Fruit fly (Drosophila melanogaster) whole organism, embryonic: ENCODE measurements around the gene spn-E.

ENCODE experiments used
- CG10979 ChIP-seq: fragments of 200-800 bp; sonication (Bioruptor generic); optimal IDR thresholded peaks from 2 replicates; lab custom pipeline; 2018; ENCODE audit warnings: missing biosample characterization, mild to moderate bottlenecking, missing genetic modification characterization, moderate library complexity
- CG11398 ChIP-seq: fragments of 200-800 bp; sonication (Bioruptor generic); optimal IDR thresholded peaks from 2 replicates; lab custom pipeline; 2016; ENCODE audit warnings: missing biosample characterization, missing genetic modification characterization
- CG12236 ChIP-seq: fragments of 200-800 bp; sonication (Bioruptor generic); optimal IDR thresholded peaks from 2 replicates; lab custom pipeline; 2016; ENCODE audit warnings: missing biosample characterization, missing genetic modification characterization
- CG12391 ChIP-seq: fragments of 200-800 bp; sonication (Bioruptor generic); optimal IDR thresholded peaks from 3 replicates; lab custom pipeline; 2018; ENCODE audit warnings: missing biosample characterization, mild to moderate bottlenecking, missing genetic modification characterization, moderate library complexity
- CG12659 ChIP-seq: fragments of 200-800 bp; sonication (Bioruptor generic); optimal IDR thresholded peaks from 3 replicates; lab custom pipeline; 2017; ENCODE audit warnings: mild to moderate bottlenecking, missing biosample characterization, missing genetic modification reagents, missing genetic modification characterization
- CG13424 ChIP-seq: fragments of 200-800 bp; sonication (Bioruptor generic); optimal IDR thresholded peaks from 2 replicates; lab custom pipeline; 2019; ENCODE audit warnings: missing biosample characterization, mild to moderate bottlenecking, missing genetic modification characterization, moderate library complexity
- CG14710 ChIP-seq: fragments of 200-800 bp; sonication (Bioruptor generic); optimal IDR thresholded peaks from 3 replicates; lab custom pipeline; 2019; ENCODE audit warnings: missing biosample characterization, mild to moderate bottlenecking, missing genetic modification characterization, moderate library complexity
- CG15514 ChIP-seq: fragments of 200-800 bp; sonication (Bioruptor generic); optimal IDR thresholded peaks from 3 replicates; lab custom pipeline; 2017; ENCODE audit warnings: missing biosample characterization, missing genetic modification characterization, mild to moderate bottlenecking, moderate library complexity, missing genetic modification reagents
- CG17186 ChIP-seq: fragments of 200-800 bp; sonication (Bioruptor generic); optimal IDR thresholded peaks from 3 replicates; lab custom pipeline; 2017; ENCODE audit warnings: missing biosample characterization, missing genetic modification reagents, missing genetic modification characterization
- CG17829 ChIP-seq: fragments of 200-800 bp; optimal IDR thresholded peaks from 2 replicates; lab custom pipeline; 2019; ENCODE audit warnings: missing biosample characterization, mild to moderate bottlenecking, missing genetic modification characterization, moderate library complexity
- CG18619 ChIP-seq: fragments of 200-800 bp; sonication (Bioruptor generic); optimal IDR thresholded peaks from 3 replicates; lab custom pipeline; 2017; ENCODE audit warnings: missing biosample characterization, mild to moderate bottlenecking, missing genetic modification characterization
- CG2202 ChIP-seq: fragments of 200-800 bp; sonication (Bioruptor generic); optimal IDR thresholded peaks from 2 replicates; lab custom pipeline; 2018; ENCODE audit warnings: missing biosample characterization, mild to moderate bottlenecking, missing genetic modification characterization
- CG34422 ChIP-seq: fragments of 200-800 bp; sonication (Bioruptor generic); IDR thresholded peaks from 3 replicates; pipeline ENCODE4 v1.3.6; 2022; ENCODE audit warnings: missing biosample characterization, missing genetic modification characterization
- CG43689 ChIP-seq: fragments of 200-800 bp; sonication (Bioruptor generic); IDR thresholded peaks from 2 replicates; pipeline ENCODE4 v1.3.6; 2022; ENCODE audit warnings: missing biosample characterization, missing genetic modification characterization
- CG4617 ChIP-seq: fragments of 200-800 bp; sonication (Bioruptor generic); optimal IDR thresholded peaks from 3 replicates; lab custom pipeline; 2016; ENCODE audit warnings: missing biosample characterization, missing genetic modification characterization, borderline replicate concordance
- CG6254 ChIP-seq: fragments of 200-800 bp; sonication (Bioruptor generic); optimal IDR thresholded peaks from 3 replicates; lab custom pipeline; 2017; ENCODE audit warnings: mild to moderate bottlenecking, missing biosample characterization, missing genetic modification reagents, missing genetic modification characterization
- CG7928 ChIP-seq: fragments of 200-800 bp; sonication (Bioruptor generic); optimal IDR thresholded peaks from 2 replicates; lab custom pipeline; 2017; ENCODE audit warnings: missing biosample characterization, mild to moderate bottlenecking, missing genetic modification characterization
- CHES-1-like ChIP-seq: fragments of 200-800 bp; sonication (Bioruptor generic); optimal IDR thresholded peaks from 2 replicates; lab custom pipeline; 2016; ENCODE audit warnings: missing biosample characterization, missing genetic modification characterization
- Drgx ChIP-seq: fragments of 200-800 bp; sonication (Bioruptor generic); IDR thresholded peaks from 2 replicates; pipeline ENCODE4 v1.3.6; 2022; ENCODE audit warnings: missing biosample characterization, missing genetic modification characterization
- E2f2 ChIP-seq: fragments of 200-800 bp; sonication (Bioruptor generic); IDR thresholded peaks from 2 replicates; pipeline ENCODE4 v1.3.6; 2022; ENCODE audit warnings: missing biosample characterization, missing genetic modification characterization
- Ets97D ChIP-seq: fragments of 200-800 bp; sonication (Bioruptor generic); optimal IDR thresholded peaks from 3 replicates; lab custom pipeline; 2016; ENCODE audit warnings: missing biosample characterization, missing genetic modification characterization
- Hmr ChIP-seq: fragments of 200-800 bp; sonication (Bioruptor generic); optimal IDR thresholded peaks from 3 replicates; lab custom pipeline; 2017; ENCODE audit warnings: mild to moderate bottlenecking, missing biosample characterization, missing genetic modification reagents, missing genetic modification characterization
- Jarid2 ChIP-seq: fragments of 200-800 bp; sonication (Bioruptor generic); optimal IDR thresholded peaks from 3 replicates; lab custom pipeline; 2017; ENCODE audit warnings: mild to moderate bottlenecking, missing biosample characterization, missing genetic modification reagents, missing genetic modification characterization
- MESR4 ChIP-seq: fragments of 200-800 bp; sonication (Bioruptor generic); optimal IDR thresholded peaks from 2 replicates; lab custom pipeline; 2018; ENCODE audit warnings: missing biosample characterization, mild to moderate bottlenecking, missing genetic modification characterization, moderate library complexity
- Max ChIP-seq: fragments of 200-800 bp; sonication (Bioruptor generic); optimal IDR thresholded peaks from 2 replicates; lab custom pipeline; 2016; ENCODE audit warnings: missing biosample characterization, mild to moderate bottlenecking, missing genetic modification characterization
- Mes4 ChIP-seq: fragments of 200-800 bp; sonication (Bioruptor generic); optimal IDR thresholded peaks from 2 replicates; lab custom pipeline; 2016; ENCODE audit warnings: missing biosample characterization, missing genetic modification characterization
- Nf-YB ChIP-seq: fragments of 200-800 bp; sonication (Bioruptor generic); optimal IDR thresholded peaks from 3 replicates; lab custom pipeline; 2019; ENCODE audit warnings: missing biosample characterization, mild to moderate bottlenecking, missing genetic modification characterization, moderate library complexity
- Scr ChIP-seq: fragments of 200-800 bp; sonication (Bioruptor generic); IDR thresholded peaks from 2 replicates; pipeline ENCODE4 v1.3.6; 2022; ENCODE audit warnings: missing biosample characterization, missing genetic modification characterization; ENCODE audit not compliant: partially characterized antibody
- Sry-δ ChIP-seq: fragments of 200-800 bp; sonication (Bioruptor generic); optimal IDR thresholded peaks from 2 replicates; lab custom pipeline; 2016; ENCODE audit warnings: missing biosample characterization, missing genetic modification characterization
- ase ChIP-seq: fragments of 200-800 bp; sonication (Bioruptor generic); IDR thresholded peaks from 3 replicates; pipeline ENCODE4 v1.3.6; 2022; ENCODE audit warnings: missing biosample characterization, missing genetic modification characterization
- bowl ChIP-seq: fragments of 200-800 bp; sonication (Bioruptor generic); IDR thresholded peaks from 2 replicates; pipeline ENCODE4 v1.3.6; 2022; ENCODE audit warnings: missing biosample characterization, missing genetic modification characterization
- br ChIP-seq: fragments of >200 bp; optimal IDR thresholded peaks from 2 replicates; lab custom pipeline; 2017
- chif ChIP-seq, 2 experiments: fragments of 200-800 bp; sonication (Bioruptor generic); optimal IDR thresholded peaks; 3 replicates each; lab custom pipeline; 2016; ENCODE audit warnings: missing biosample characterization in 2 of 2, missing genetic modification characterization in 2 of 2
- cwo ChIP-seq: fragments of 200-800 bp; sonication (Bioruptor generic); optimal IDR thresholded peaks from 3 replicates; lab custom pipeline; 2017; ENCODE audit warnings: missing biosample characterization, missing genetic modification characterization, mild to moderate bottlenecking, moderate library complexity, missing genetic modification reagents
- da ChIP-seq: fragments of 200-800 bp; sonication (Bioruptor generic); optimal IDR thresholded peaks from 2 replicates; lab custom pipeline; 2016; ENCODE audit warnings: missing biosample characterization, missing genetic modification characterization
- ems ChIP-seq: fragments of 200-800 bp; sonication (Bioruptor generic); optimal IDR thresholded peaks from 3 replicates; lab custom pipeline; 2016; ENCODE audit warnings: missing biosample characterization, missing genetic modification characterization
- ftz-f1 ChIP-seq: fragments of 200-800 bp; sonication (Bioruptor generic); optimal IDR thresholded peaks from 2 replicates; lab custom pipeline; 2016; ENCODE audit warnings: missing biosample characterization, missing genetic modification characterization
- fu2 ChIP-seq: fragments of 200-800 bp; sonication (Bioruptor generic); optimal IDR thresholded peaks from 2 replicates; lab custom pipeline; 2016; ENCODE audit warnings: missing biosample characterization, missing genetic modification characterization
- insv ChIP-seq, 2 experiments: fragments of 200-800 bp; sonication (Bioruptor generic); optimal IDR thresholded peaks; 3 replicates each; lab custom pipeline; 2016 to 2018; ENCODE audit warnings: missing biosample characterization in 2 of 2, missing genetic modification characterization in 2 of 2
- kay ChIP-seq: fragments of 200-800 bp; sonication (Bioruptor generic); optimal IDR thresholded peaks from 2 replicates; lab custom pipeline; 2016; ENCODE audit warnings: missing biosample characterization, missing genetic modification characterization
- nmo ChIP-seq: fragments of 200-800 bp; sonication (Bioruptor generic); optimal IDR thresholded peaks from 2 replicates; lab custom pipeline; 2018; ENCODE audit warnings: missing biosample characterization, mild to moderate bottlenecking, missing genetic modification characterization, moderate library complexity
- pan ChIP-seq, 4 experiments: fragments of >200 bp in 3 of 4; fragments of 200-800 bp in 1 of 4; sonication (Bioruptor generic) in 1 of 4; optimal IDR thresholded peaks in 3 of 4; IDR thresholded peaks in 1 of 4; 2 replicates each; pipeline versions ENCODE4 v1.3.6 to Lab custom; 2017 to 2022; ENCODE audit warnings: missing biosample characterization in 2 of 4, missing genetic modification characterization in 2 of 4, mixed read lengths in 1 of 4
- phol ChIP-seq: fragments of 200-800 bp; sonication (Bioruptor generic); optimal IDR thresholded peaks from 3 replicates; lab custom pipeline; 2018; ENCODE audit warnings: missing biosample characterization, mild to moderate bottlenecking, missing genetic modification characterization, moderate library complexity
- pzg ChIP-seq: fragments of 200-800 bp; sonication (Bioruptor generic); optimal IDR thresholded peaks from 3 replicates; lab custom pipeline; 2018; ENCODE audit warnings: missing biosample characterization, mild to moderate bottlenecking, missing genetic modification characterization, moderate library complexity
- sens ChIP-seq: fragments of 200-800 bp; sonication (Bioruptor generic); peaks from one replicate; lab custom pipeline; 2016; ENCODE audit warnings: missing biosample characterization, missing genetic modification characterization
- shn ChIP-seq: fragments of 200-800 bp; sonication (Bioruptor generic); optimal IDR thresholded peaks from 3 replicates; lab custom pipeline; 2016; ENCODE audit warnings: missing biosample characterization, missing genetic modification characterization
- ssp ChIP-seq: fragments of 200-800 bp; sonication (Bioruptor generic); IDR thresholded peaks from 2 replicates; pipeline ENCODE4 v1.3.6; 2022; ENCODE audit warnings: missing biosample characterization, missing genetic modification characterization
- sug ChIP-seq: fragments of 200-800 bp; optimal IDR thresholded peaks from 2 replicates; lab custom pipeline; 2019; ENCODE audit warnings: missing biosample characterization, mild to moderate bottlenecking, missing genetic modification characterization, moderate library complexity
- vvl ChIP-seq: fragments of 200-800 bp; sonication (Bioruptor generic); IDR thresholded peaks from 2 replicates; pipeline ENCODE4 v1.3.6; 2022; ENCODE audit warnings: missing biosample characterization, missing genetic modification characterization
- z ChIP-seq: fragments of 200-800 bp; sonication (Bioruptor generic); IDR thresholded peaks from 3 replicates; pipeline ENCODE4 v1.3.6; 2022; ENCODE audit warnings: missing biosample characterization, missing genetic modification characterization

spn-E gene

dm6 chr3R:15857189-15857767 lies 20.1 kb downstream of the spn-E start, which contains the start of gene Hmt-1 (continued):
- peak; percentile 96 for TF ChIP-seq CG7928 (GFP tag; lab: Kevin White, UChicago)
- TF ChIP-seq CG12236 (GFP tag; lab: Kevin White, UChicago) = no peak
- TF ChIP-seq CG15514 (GFP tag; lab: Kevin White, UChicago) = peak; percentile 62
- peak; percentile 3 for TF ChIP-seq CHES-1-like (GFP tag; lab: Kevin White, UChicago)
- TF ChIP-seq insv (GFP tag; optimal IDR thresholded peaks at IDR 0.05; lab: Kevin White, UChicago) = peak; percentile 95 to 99
- no peak for TF ChIP-seq ase (GFP tag; lab: Robert Waterston, UW)
- peak; percentile 1 for TF ChIP-seq CG2202 (tag; lab: Kevin White, UChicago)
- TF ChIP-seq chif (GFP tag; optimal IDR thresholded peaks at IDR 0.05; lab: Kevin White, UChicago) = peak in 1 of 2 experiments; percentile 6
- peak; percentile 8 for TF ChIP-seq Hmr
- peak; percentile 14 for TF ChIP-seq ems (GFP tag; lab: Kevin White, UChicago)
- TF ChIP-seq CG43689 (GFP tag; lab: Robert Waterston, UW) = no peak
- TF ChIP-seq CG18619 = no peak
- TF ChIP-seq z = 0 out of 3 replicates have a peak, but pooled peaks have one; percentile 28
- TF ChIP-seq CG4617 (GFP tag; lab: Kevin White, UChicago) = peak; percentile 30
- TF ChIP-seq ssp = peak; percentile 74
- TF ChIP-seq pzg (GFP tag; lab: Kevin White, UChicago) = peak; percentile 86
- TF ChIP-seq br (lab: Kevin White, UChicago) = no peak
- TF ChIP-seq da = no peak
- no peak for TF ChIP-seq CG11398
- peak; percentile 51 for TF ChIP-seq Jarid2 (GFP tag; lab: Kevin White, UChicago)
- peak; percentile 42 for TF ChIP-seq Sry-δ (GFP tag; lab: Kevin White, UChicago)
- no peak for TF ChIP-seq Drgx (GFP tag; lab: Robert Waterston, UW)
- TF ChIP-seq Ets97D (GFP tag; lab: Kevin White, UChicago) = peak; percentile 58
- TF ChIP-seq CG13424 (tag; lab: Kevin White, UChicago) = peak; percentile 5
- TF ChIP-seq Max (GFP tag; lab: Kevin White, UChicago) = peak; percentile 1
- TF ChIP-seq Nf-YB = peak; percentile 34
- peak; percentile 81 for TF ChIP-seq vvl
- TF ChIP-seq CG17829 (tag; lab: Kevin White, UChicago) = peak; percentile 53
- TF ChIP-seq CG12659 = peak; percentile 54
- peak; percentile 82 for TF ChIP-seq MESR4 (GFP tag; lab: Kevin White, UChicago)
- TF ChIP-seq Scr (GFP tag; lab: Robert Waterston, UW) = no peak
- no peak for TF ChIP-seq CG6254 (GFP tag; lab: Kevin White, UChicago)
- TF ChIP-seq sens (GFP tag; lab: Kevin White, UChicago) = peak; percentile 83
- peak; percentile 32 for TF ChIP-seq CG10979
- TF ChIP-seq CG12391 (tag; lab: Kevin White, UChicago) = peak; percentile 64
- TF ChIP-seq shn (GFP tag; lab: Kevin White, UChicago) = no peak
- TF ChIP-seq pan (optimal IDR thresholded peaks at IDR 0.05; lab: Kevin White, UChicago) = no peak
- TF ChIP-seq pan (GFP tag; optimal IDR thresholded peaks at IDR 0.05 in 1 of 2, IDR thresholded peaks at IDR 0.05 in 1 of 2) = no peak
- TF ChIP-seq phol (tag; lab: Kevin White, UChicago) = peak; percentile 57
- peak; percentile 36 for TF ChIP-seq ftz-f1 (GFP tag; lab: Kevin White, UChicago)
- TF ChIP-seq cwo (GFP tag; lab: Kevin White, UChicago) = peak; percentile 8
- TF ChIP-seq E2f2 (GFP tag; lab: Robert Waterston, UW) = peak; percentile 97
- peak; percentile 80 for TF ChIP-seq CG14710 (tag; lab: Kevin White, UChicago)
- peak; percentile 67 for TF ChIP-seq nmo (GFP tag; lab: Kevin White, UChicago)
- no peak for TF ChIP-seq bowl (GFP tag; lab: Robert Waterston, UW)
- TF ChIP-seq sug (tag; lab: Kevin White, UChicago) = peak; percentile 47
- TF ChIP-seq CG34422 (GFP tag; lab: Robert Waterston, UW) = peak; percentile 69; the same call in 1 of the 3 replicates
- no peak for TF ChIP-seq fu2 (GFP tag; lab: Kevin White, UChicago)
- peak; percentile 57 for TF ChIP-seq CG17186
- TF ChIP-seq Mes4 (GFP tag; lab: Kevin White, UChicago) = no peak
- TF ChIP-seq kay (GFP tag; lab: Kevin White, UChicago) = no peak
